Fruit fly (Drosophila melanogaster): ENCODE data around the gene Cdep.

Gene Cdep

DNA sequence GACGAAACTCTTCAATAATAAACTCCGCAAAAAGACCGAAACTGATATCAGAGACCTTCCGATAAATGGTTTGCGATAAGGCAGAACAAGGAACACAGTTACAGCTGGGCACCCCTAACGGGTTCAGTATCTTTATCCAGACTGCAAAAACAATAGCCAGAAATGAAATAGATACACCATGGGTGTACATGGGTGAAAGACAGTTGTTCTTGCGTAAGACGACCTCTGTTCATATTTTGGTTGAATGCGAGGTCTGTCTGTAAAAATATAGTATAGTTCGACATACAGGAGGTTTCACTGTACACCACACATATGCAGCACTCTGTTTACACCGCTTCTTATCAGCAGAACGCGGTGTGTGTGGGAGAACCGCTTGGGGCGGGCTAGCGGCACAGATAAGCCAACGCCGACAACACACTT lies 1.8 kb downstream of the Cdep start (continued):
- TF ChIP-seq Bteb2 (GFP tag; optimal IDR thresholded peaks at IDR 0.05) (peak; percentile 66), C15 (GFP tag; IDR thresholded peaks at IDR 0.05) (no peak), CG4404 (GFP tag; IDR thresholded peaks at IDR 0.05) (peak; percentile 52), fu2 (GFP tag; optimal IDR thresholded peaks at IDR 0.05) (peak; percentile 69), gce (GFP tag; IDR thresholded peaks at IDR 0.05) (0 out of 3 replicates have a peak, but pooled peaks have one; percentile 25), Ptx1 (GFP tag; IDR thresholded peaks at IDR 0.05) (peak; percentile 79), psq (GFP tag; optimal IDR thresholded peaks at IDR 0.05) (peak; percentile 5), zen2 (GFP tag; IDR thresholded peaks at IDR 0.05; ENCODE audit: partially characterized antibody) (no peak), CG1832 (GFP tag; optimal IDR thresholded peaks at IDR 0.05) (no peak), CG34422 (GFP tag; IDR thresholded peaks at IDR 0.05) (peak; percentile 78; the same call in 2 of the 3 replicates), Nf-YA (GFP tag; IDR thresholded peaks at IDR 0.05) (peak; percentile 51; the same call in 1 of the 2 replicates), CG13287 (GFP tag; IDR thresholded peaks at IDR 0.05; ENCODE audit: partially characterized antibody) (no peak; the same call in 1 of the 2 replicates), CG14441 (GFP tag; IDR thresholded peaks at IDR 0.05) (peak; percentile 68; the same call in 1 of the 2 replicates), Neu2 (GFP tag; optimal IDR thresholded peaks at IDR 0.05; ENCODE audit: borderline replicate concordance) (peak; percentile 14), crol (GFP tag; IDR thresholded peaks at IDR 0.05) (peak; percentile 32), CG17612 (GFP tag; IDR thresholded peaks at IDR 0.05) (0 out of 2 replicates have a peak, but pooled peaks have one; percentile 29), zen (tag; optimal IDR thresholded peaks at IDR 0.05) (peak; percentile 29), Hmx (GFP tag; optimal IDR thresholded peaks at IDR 0.05) (no peak), nau (GFP tag; optimal IDR thresholded peaks at IDR 0.05) (no peak), run (tag; optimal IDR thresholded peaks at IDR 0.05) (peak; percentile 9), Jarid2 (GFP tag; optimal IDR thresholded peaks at IDR 0.05) (peak; percentile 16), gt (GFP tag; IDR thresholded peaks at IDR 0.05) (no peak), MESR4 (GFP tag; optimal IDR thresholded peaks at IDR 0.05) (peak; percentile 4), caup (GFP tag; optimal IDR thresholded peaks at IDR 0.05; ENCODE audit: severe bottlenecking) (peak; percentile 76), ci (GFP tag; IDR thresholded peaks at IDR 0.05) (peak; percentile 80), CG4424 (GFP tag; optimal IDR thresholded peaks at IDR 0.05) (peak; percentile 46), CG18011 (GFP tag; optimal IDR thresholded peaks at IDR 0.05) (peak; percentile 35), ato (GFP tag; IDR thresholded peaks at IDR 0.05; ENCODE audit: partially characterized antibody) (no peak), fd3F (GFP tag; optimal IDR thresholded peaks at IDR 0.05) (peak; percentile 43), schlank (tag; optimal IDR thresholded peaks at IDR 0.05) (peak; percentile 71)

DNA sequence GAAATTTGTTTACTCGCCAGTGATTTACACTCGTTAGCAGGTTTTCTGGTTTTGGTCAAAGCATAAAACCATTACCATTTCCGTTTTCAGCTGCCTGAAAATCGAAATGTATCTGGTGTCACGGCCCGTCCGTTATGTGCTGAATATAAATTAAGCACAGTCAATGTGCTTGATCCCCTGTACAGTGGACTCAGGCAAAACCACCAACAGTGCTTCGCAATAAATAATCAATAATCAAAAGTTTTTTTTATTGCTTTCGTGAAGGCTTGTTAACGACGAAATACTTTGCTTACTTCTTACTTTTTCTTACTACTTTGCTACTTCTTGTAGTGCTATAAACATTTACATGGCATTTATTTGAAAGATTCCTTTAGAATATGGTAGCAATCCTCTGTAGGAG lies 2.8 kb downstream of the Cdep start:
- no peak for TF ChIP-seq caup (GFP tag; optimal IDR thresholded peaks at IDR 0.05; ENCODE audit: severe bottlenecking)
- TF ChIP-seq CG12744 (GFP tag; optimal IDR thresholded peaks at IDR 0.05) = no peak
- no peak for TF ChIP-seq CG11695 (GFP tag; IDR thresholded peaks at IDR 0.05)
- TF ChIP-seq phol (tag; optimal IDR thresholded peaks at IDR 0.05) = peak; percentile 13
- TF ChIP-seq CG6175 (GFP tag; IDR thresholded peaks at IDR 0.05) = no peak
- TF ChIP-seq CG2678 (tag; optimal IDR thresholded peaks at IDR 0.05) = peak; percentile 11
- TF ChIP-seq Aef1 (GFP tag; IDR thresholded peaks at IDR 0.05) = no peak
- no peak for TF ChIP-seq CG7745 (tag; optimal IDR thresholded peaks at IDR 0.05)
- TF ChIP-seq org-1 (GFP tag; optimal IDR thresholded peaks at IDR 0.05) = no peak
- no peak for TF ChIP-seq salm (tag; optimal IDR thresholded peaks at IDR 0.05)
- TF ChIP-seq Vsx1 (GFP tag; optimal IDR thresholded peaks at IDR 0.05) = no peak
- no peak for TF ChIP-seq CG6654 (GFP tag; optimal IDR thresholded peaks at IDR 0.05)
- peak; percentile 2 for TF ChIP-seq dmrt99B (tag; optimal IDR thresholded peaks at IDR 0.05)
- no peak for TF ChIP-seq CG15696 (tag; optimal IDR thresholded peaks at IDR 0.05)
- peak; percentile 78 for TF ChIP-seq grau (tag; optimal IDR thresholded peaks at IDR 0.05)
- peak; percentile 32; the same call in 1 of the 3 replicates for TF ChIP-seq dysf (GFP tag; IDR thresholded peaks at IDR 0.05)
- TF ChIP-seq ranshi (GFP tag; IDR thresholded peaks at IDR 0.05) = 0 out of 2 replicates have a peak, but pooled peaks have one; percentile 33
- TF ChIP-seq tna (GFP tag; IDR thresholded peaks at IDR 0.05; ENCODE audit: partially characterized antibody) = no peak
- TF ChIP-seq CG7556 (GFP tag; optimal IDR thresholded peaks at IDR 0.05) = peak; percentile 27
- TF ChIP-seq fd3F (GFP tag; optimal IDR thresholded peaks at IDR 0.05) = no peak
- no peak for TF ChIP-seq Blimp-1 (GFP tag; optimal IDR thresholded peaks at IDR 0.05)
- no peak for TF ChIP-seq kah (GFP tag; optimal IDR thresholded peaks at IDR 0.05)
- no peak for TF ChIP-seq cad (GFP tag; optimal IDR thresholded peaks at IDR 0.05)
